Worm (Caenorhabditis elegans): ENCODE data around the gene elks-1.

elks-1 gene

ce11 chrIV:3384047-3384446 lies 34.2 kb upstream of the elks-1 start, which contains the start of gene B0546.4:
Gene B0546.4, minus strand, starts transcription at chrIV:3384147.
- TF ChIP-seq madf-2 (tag; optimal IDR thresholded peaks at IDR 0.05) (no peak), odd-2 (tag; optimal IDR thresholded peaks at IDR 0.05) (no peak), ceh-45 (GFP tag; IDR thresholded peaks at IDR 0.05) (no peak), lin-11 (tag; optimal IDR thresholded peaks at IDR 0.05) (no peak), unc-42 (tag; optimal IDR thresholded peaks at IDR 0.05) (no peak), C08G9.2 (tag; optimal IDR thresholded peaks at IDR 0.05) (no peak), ceh-22 (tag; optimal IDR thresholded peaks at IDR 0.05) (no peak), lim-6 (tag; optimal IDR thresholded peaks at IDR 0.05) (no peak)

- TF ChIP-seq fax-1 (tag; optimal IDR thresholded peaks at IDR 0.05), result no peak
- TF ChIP-seq npax-4 (tag; optimal IDR thresholded peaks at IDR 0.05), result no peak
- TF ChIP-seq ama-1 (optimal IDR thresholded peaks at IDR 0.05), result no peak
- TF ChIP-seq zip-5 (tag; optimal IDR thresholded peaks at IDR 0.05), result no peak
- TF ChIP-seq F13H6.1 (tag; optimal IDR thresholded peaks at IDR 0.05), result no peak
- TF ChIP-seq ceh-2 (tag; optimal IDR thresholded peaks at IDR 0.05), result no peak
- no peak for TF ChIP-seq ceh-45 (GFP tag; IDR thresholded peaks at IDR 0.05)
- no peak for TF ChIP-seq tbx-7 (tag; optimal IDR thresholded peaks at IDR 0.05)
- TF ChIP-seq unc-3 (GFP tag; conservative IDR thresholded peaks at IDR 0.05), result no peak
- no peak for TF ChIP-seq unc-3 (tag; optimal IDR thresholded peaks at IDR 0.05)
- no peak for TF ChIP-seq unc-55 (GFP tag; optimal IDR thresholded peaks at IDR 0.05)
- TF ChIP-seq unc-86 (tag; optimal IDR thresholded peaks at IDR 0.05), result no peak
- TF ChIP-seq pha-2 (tag; optimal IDR thresholded peaks at IDR 0.05), result no peak
Observed at ce11 chrIV:3383203-3383602, 33.4 kb upstream of the elks-1 start.

- no peak for TF ChIP-seq fkh-6 (tag; optimal IDR thresholded peaks at IDR 0.05)
- TF ChIP-seq ceh-18 (tag; optimal IDR thresholded peaks at IDR 0.05), result no peak
- TF ChIP-seq ceh-9 (tag; optimal IDR thresholded peaks at IDR 0.05), result no peak
- no peak for TF ChIP-seq ama-1 (optimal IDR thresholded peaks at IDR 0.05)
- no peak for TF ChIP-seq gmeb-2 (tag; optimal IDR thresholded peaks at IDR 0.05)
- TF ChIP-seq ahr-1 (tag; optimal IDR thresholded peaks at IDR 0.05), result no peak
- TF ChIP-seq pag-3 (tag; optimal IDR thresholded peaks at IDR 0.05; ENCODE audit: borderline replicate concordance), result no peak
- TF ChIP-seq hlh-30 (tag; optimal IDR thresholded peaks at IDR 0.05; ENCODE audit: insufficient read depth), result no peak
- TF ChIP-seq ttx-3 (tag; optimal IDR thresholded peaks at IDR 0.05), result no peak
- no peak for TF ChIP-seq K09A11.1 (tag; optimal IDR thresholded peaks at IDR 0.05; ENCODE audit: insufficient read depth)
- no peak for TF ChIP-seq dve-1 (tag; optimal IDR thresholded peaks at IDR 0.05)
- TF ChIP-seq pha-4 (tag; optimal IDR thresholded peaks at IDR 0.05), result no peak
- no peak for TF ChIP-seq Y22D7AL.16 (tag; optimal IDR thresholded peaks at IDR 0.05)
- no peak for TF ChIP-seq ref-2 (tag; optimal IDR thresholded peaks at IDR 0.05)
- no peak for TF ChIP-seq C38D4.7 (GFP tag; optimal IDR thresholded peaks at IDR 0.05)
Observed at ce11 chrIV:3382338-3382907, 32.6 kb upstream of the elks-1 start, which contains the start of gene B0546.3. Gene B0546.3, minus strand, starts transcription at chrIV:3382841.

ce11 chrIV:3378080-3378804 lies 28.4 kb upstream of the elks-1 start, which contains the start of gene otub-4:
Gene otub-4, minus strand, starts transcription at chrIV:3378130.
- TF ChIP-seq nhr-11 (tag; optimal IDR thresholded peaks at IDR 0.05), result no peak
- no peak for TF ChIP-seq unc-86 (tag; optimal IDR thresholded peaks at IDR 0.05)
- no peak for TF ChIP-seq eyg-1 (tag; optimal IDR thresholded peaks at IDR 0.05)
- TF ChIP-seq npax-4 (tag; optimal IDR thresholded peaks at IDR 0.05), result no peak

Measured in whole organism, late embryonic.